Fruit fly (Drosophila melanogaster): ENCODE results near the gene mRpS22.

mRpS22 gene

dm6 chr3R:27916355-27917019, at the start of gene mRpS22, which contains the start of gene CG5003 (continued):
- TF ChIP-seq Usf (GFP tag; optimal IDR thresholded peaks at IDR 0.05) (no peak), lola (GFP tag; optimal IDR thresholded peaks at IDR 0.05) (peak in 1 of 3 experiments; percentile 60), Mrtf (GFP tag; IDR thresholded peaks at IDR 0.05) (no peak), Ets65A (GFP tag) (peak; percentile 87), Atf6 (GFP tag; IDR thresholded peaks at IDR 0.05) (no peak; the same call in 1 of the 2 replicates), Dll (GFP tag; IDR thresholded peaks at IDR 0.05; ENCODE audit: partially characterized antibody) (peak; percentile 41; the same call in 2 of the 4 replicates), cato (GFP tag; optimal IDR thresholded peaks at IDR 0.05; ENCODE audit: borderline replicate concordance) (peak; percentile 19), ewg (GFP tag; optimal IDR thresholded peaks at IDR 0.05) (peak; percentile 47), Meics (GFP tag; optimal IDR thresholded peaks at IDR 0.05) (peak; percentile 77), H2.0 (GFP tag; IDR thresholded peaks at IDR 0.05) (peak; percentile 28), CG10431 (GFP tag; optimal IDR thresholded peaks at IDR 0.05) (peak; percentile 16), cwo (GFP tag; optimal IDR thresholded peaks at IDR 0.05) (peak; percentile 27), zfh1 (GFP tag; IDR thresholded peaks at IDR 0.05) (peak; percentile 6; the same call in 1 of the 3 replicates), Aef1 (GFP tag; IDR thresholded peaks at IDR 0.05) (peak; percentile 33; the same call in 1 of the 3 replicates), ranshi (GFP tag; IDR thresholded peaks at IDR 0.05) (0 out of 2 replicates have a peak, but pooled peaks have one; percentile 11), CG13123 (GFP tag; optimal IDR thresholded peaks at IDR 0.05) (no peak), exex (tag; optimal IDR thresholded peaks at IDR 0.05) (peak; percentile 48), usp (GFP tag; optimal IDR thresholded peaks at IDR 0.05) (no peak), Sin3A (optimal IDR thresholded peaks at IDR 0.05) (peak; percentile 1), caup (GFP tag; optimal IDR thresholded peaks at IDR 0.05; ENCODE audit: severe bottlenecking) (peak; percentile 39), tap (tag; optimal IDR thresholded peaks at IDR 0.05) (peak; percentile 8), lilli (GFP tag; optimal IDR thresholded peaks at IDR 0.05) (peak; percentile 63), CG30403 (GFP tag; optimal IDR thresholded peaks at IDR 0.05) (peak; percentile 86), CG8765 (GFP tag; IDR thresholded peaks at IDR 0.05) (0 out of 2 replicates have a peak, but pooled peaks have one; percentile 5), CG6813 (GFP tag; optimal IDR thresholded peaks at IDR 0.05) (no peak), gro (GFP tag; optimal IDR thresholded peaks at IDR 0.05) (no peak), CG32772 (GFP tag; IDR thresholded peaks at IDR 0.05) (0 out of 2 replicates have a peak, but pooled peaks have one; percentile 54), CG13775 (GFP tag; optimal IDR thresholded peaks at IDR 0.05) (peak; percentile 75), Lhr (GFP tag; optimal IDR thresholded peaks at IDR 0.05) (peak; percentile 24), CG16813 (GFP tag; IDR thresholded peaks at IDR 0.05; ENCODE audit: partially characterized antibody) (peak; percentile 46; the same call in 1 of the 3 replicates), Max (GFP tag; optimal IDR thresholded peaks at IDR 0.05) (peak; percentile 63), CG17361 (GFP tag; IDR thresholded peaks at IDR 0.05) (peak; percentile 88; the same call in 2 of the 3 replicates), CG3847 (GFP tag; IDR thresholded peaks at IDR 0.05) (peak; percentile 58), CG13287 (GFP tag; IDR thresholded peaks at IDR 0.05; ENCODE audit: partially characterized antibody) (peak; percentile 27; the same call in 1 of the 2 replicates), CG18619 (GFP tag; optimal IDR thresholded peaks at IDR 0.05) (peak; percentile 46), CG9932 (GFP tag; IDR thresholded peaks at IDR 0.05) (peak; percentile 78), twi (tag; optimal IDR thresholded peaks at IDR 0.05) (peak; percentile 39), D19B (GFP tag; optimal IDR thresholded peaks at IDR 0.05) (peak; percentile 45), Atf3 (GFP tag; optimal IDR thresholded peaks at IDR 0.05) (peak; percentile 11), klu (GFP tag; IDR thresholded peaks at IDR 0.05) (peak; percentile 21; the same call in 1 of the 2 replicates), CG6689 (GFP tag; IDR thresholded peaks at IDR 0.05) (peak; percentile 69), chif (GFP tag; optimal IDR thresholded peaks at IDR 0.05) (peak in 1 of 2 experiments; percentile 2), CG18262 (tag; optimal IDR thresholded peaks at IDR 0.05) (peak; percentile 69), dimm (GFP tag; IDR thresholded peaks at IDR 0.05) (no peak), bigmax (GFP tag; optimal IDR thresholded peaks at IDR 0.05) (no peak), Dbx (GFP tag; IDR thresholded peaks at IDR 0.05) (peak; percentile 17; the same call in 2 of the 3 replicates), phol (tag; optimal IDR thresholded peaks at IDR 0.05) (peak; percentile 76), tx (GFP tag; optimal IDR thresholded peaks at IDR 0.05) (peak; percentile 19), CG12659 (GFP tag; optimal IDR thresholded peaks at IDR 0.05) (peak; percentile 64)

Measured in whole organism, embryonic.